Worm (Caenorhabditis elegans) whole organism, L1 larva: ENCODE data around the gene hil-6.

Source experiments
- C04F5.9 ChIP-seq: sonication (generic microtip); optimal IDR thresholded peaks from 2 replicates; lab custom pipeline; 2016; ENCODE audit warnings: missing genetic modification characterization, missing compliant biosample characterization
- C16A3.4 ChIP-seq: fragments of 150-350 bp; optimal IDR thresholded peaks from 2 replicates; lab custom pipeline; 2014; ENCODE audit warnings: missing biosample characterization, missing genetic modification characterization
- Y116A8C.19 ChIP-seq: sonication (generic microtip); optimal IDR thresholded peaks from 2 replicates; lab custom pipeline; 2016; ENCODE audit warnings: missing compliant biosample characterization, missing genetic modification characterization, borderline replicate concordance
- alr-1 ChIP-seq: fragments of 200-800 bp; sonication (Bioruptor generic); optimal IDR thresholded peaks from 2 replicates; lab custom pipeline; 2018; ENCODE audit warnings: borderline replicate concordance, mild to moderate bottlenecking, missing genetic modification characterization, missing compliant biosample characterization
- aly-2 ChIP-seq: fragments of 150-350 bp; optimal IDR thresholded peaks from 2 replicates; lab custom pipeline; 2014; ENCODE audit warnings: missing biosample characterization, missing genetic modification characterization
- ama-1 ChIP-seq: fragments of 150-350 bp; optimal IDR thresholded peaks from 2 replicates; lab custom pipeline; 2014
- blmp-1 ChIP-seq: fragments of 150-350 bp; optimal IDR thresholded peaks from 2 replicates; lab custom pipeline; 2014; ENCODE audit warnings: missing biosample characterization, missing genetic modification characterization
- ceh-63 ChIP-seq: fragments of 200-800 bp; sonication (Bioruptor generic); optimal IDR thresholded peaks from 2 replicates; lab custom pipeline; 2018; ENCODE audit warnings: mild to moderate bottlenecking, missing genetic modification characterization, missing compliant biosample characterization
- ceh-8 ChIP-seq: fragments of 200-800 bp; sonication (Bioruptor generic); optimal IDR thresholded peaks from 2 replicates; lab custom pipeline; 2018; ENCODE audit warnings: mild to moderate bottlenecking, missing genetic modification characterization, moderate library complexity, missing compliant biosample characterization
- ceh-88 ChIP-seq: fragments of 200-800 bp; sonication (Bioruptor generic); IDR thresholded peaks from 2 replicates; pipeline ENCODE4 v1.3.6; 2022; ENCODE audit warnings: missing genetic modification characterization, missing compliant biosample characterization
- ceh-90 ChIP-seq: sonication (generic microtip); optimal IDR thresholded peaks from 2 replicates; lab custom pipeline; 2016; ENCODE audit warnings: missing genetic modification characterization, missing compliant biosample characterization
- ces-1 ChIP-seq: fragments of 150-350 bp; optimal IDR thresholded peaks from 2 replicates; lab custom pipeline; 2014; ENCODE audit warnings: missing biosample characterization, missing genetic modification reagents, missing genetic modification characterization
- dpl-1 ChIP-seq, 3 experiments: fragments of 150-350 bp in 2 of 3; sonication (generic microtip) in 1 of 3; optimal IDR thresholded peaks; 2 replicates each; lab custom pipeline; 2014 to 2017; ENCODE audit warnings: missing biosample characterization in 3 of 3, missing genetic modification characterization in 3 of 3, missing genetic modification reagents in 3 of 3
- dsc-1 ChIP-seq: sonication (generic microtip); optimal IDR thresholded peaks from 2 replicates; lab custom pipeline; 2016; ENCODE audit warnings: mild to moderate bottlenecking, missing genetic modification characterization, missing compliant biosample characterization
- efl-1 ChIP-seq, 4 experiments: fragments of 150-350 bp; optimal IDR thresholded peaks in 3 of 4; peaks in 1 of 4; 1 replicate in 1 of 4; 2 replicates in 3 of 4; lab custom pipeline; 2014; ENCODE audit warnings: missing biosample characterization in 2 of 4, missing genetic modification characterization in 2 of 4, missing genetic modification reagents in 2 of 4
- egl-13 ChIP-seq: sonication (generic microtip); optimal IDR thresholded peaks from 2 replicates; lab custom pipeline; 2016; ENCODE audit warnings: missing genotype, missing genetic modification reagents, missing genetic modification characterization, missing compliant biosample characterization
- elt-2 ChIP-seq: sonication (generic microtip); optimal IDR thresholded peaks from 2 replicates; lab custom pipeline; 2016; ENCODE audit warnings: missing genetic modification characterization, mild to moderate bottlenecking, inconsistent platforms, missing compliant biosample characterization, missing genetic modification reagents
- fkh-10 ChIP-seq: sonication (generic microtip); optimal IDR thresholded peaks from 2 replicates; lab custom pipeline; 2017; ENCODE audit warnings: missing biosample characterization, missing genetic modification reagents, missing genetic modification characterization
- fkh-8 ChIP-seq: sonication (generic microtip); optimal IDR thresholded peaks from 2 replicates; lab custom pipeline; 2016; ENCODE audit warnings: mild to moderate bottlenecking, missing genetic modification characterization, missing compliant biosample characterization
- fos-1 ChIP-seq: fragments of 150-350 bp; optimal IDR thresholded peaks from 2 replicates; lab custom pipeline; 2014; ENCODE audit warnings: missing biosample characterization, missing genetic modification characterization
- grh-1 ChIP-seq: fragments of 200-800 bp; sonication (Bioruptor generic); IDR thresholded peaks from 2 replicates; pipeline ENCODE4 v1.3.6; 2022; ENCODE audit warnings: missing genetic modification reagents, missing genetic modification characterization, missing compliant biosample characterization
- hlh-17 ChIP-seq: fragments of 200-800 bp; sonication (Bioruptor generic); optimal IDR thresholded peaks from 2 replicates; lab custom pipeline; 2018; ENCODE audit warnings: missing genetic modification characterization, mild to moderate bottlenecking, missing compliant biosample characterization, moderate library complexity, borderline replicate concordance
- hlh-4 ChIP-seq: sonication (generic microtip); optimal IDR thresholded peaks from 2 replicates; lab custom pipeline; 2016; ENCODE audit warnings: mild to moderate bottlenecking, missing genetic modification characterization, missing compliant biosample characterization
- hpl-2 ChIP-seq: fragments of 150-350 bp; optimal IDR thresholded peaks from 2 replicates; lab custom pipeline; 2014; ENCODE audit warnings: missing biosample characterization, missing genetic modification reagents, missing genetic modification characterization
- irx-1 ChIP-seq: sonication (generic microtip); optimal IDR thresholded peaks from 2 replicates; lab custom pipeline; 2016; ENCODE audit warnings: missing genetic modification characterization, missing compliant biosample characterization
- lin-13 ChIP-seq: fragments of 150-350 bp; optimal IDR thresholded peaks from 2 replicates; lab custom pipeline; 2014; ENCODE audit warnings: missing biosample characterization, missing genetic modification reagents, missing genetic modification characterization
- lin-35 ChIP-seq, 2 experiments: fragments of 150-350 bp; optimal IDR thresholded peaks; 2 replicates each; lab custom pipeline; 2014; ENCODE audit warnings: missing biosample characterization in 2 of 2, missing genetic modification characterization in 2 of 2, missing genetic modification reagents in 2 of 2
- lin-39 ChIP-seq: fragments of 150-350 bp; optimal IDR thresholded peaks from 2 replicates; lab custom pipeline; 2014; ENCODE audit warnings: missing biosample characterization, missing genetic modification reagents, missing genetic modification characterization
- lir-3 ChIP-seq: sonication (generic microtip); optimal IDR thresholded peaks from 2 replicates; lab custom pipeline; 2016; ENCODE audit warnings: mild to moderate bottlenecking, missing genetic modification characterization, moderate library complexity, missing compliant biosample characterization; ENCODE audit not compliant: poor library complexity
- lsy-2 ChIP-seq, 2 experiments: fragments of 150-350 bp; optimal IDR thresholded peaks; 2 replicates each; lab custom pipeline; 2014; ENCODE audit warnings: missing biosample characterization in 2 of 2, missing genetic modification characterization in 2 of 2
- mdl-1 ChIP-seq, 2 experiments: fragments of 150-350 bp; optimal IDR thresholded peaks; 2 replicates each; lab custom pipeline; 2014 to 2017; ENCODE audit warnings: missing biosample characterization in 2 of 2, missing genetic modification characterization in 2 of 2, inconsistent platforms in 1 of 2
- mef-2 ChIP-seq: fragments of 150-350 bp; optimal IDR thresholded peaks from 2 replicates; lab custom pipeline; 2014; ENCODE audit warnings: missing biosample characterization, missing genetic modification characterization
- mep-1 ChIP-seq: fragments of 150-350 bp; optimal IDR thresholded peaks from 2 replicates; lab custom pipeline; 2014; ENCODE audit warnings: missing biosample characterization, missing genetic modification characterization
- nhr-11 ChIP-seq: fragments of 150-350 bp; optimal IDR thresholded peaks from 2 replicates; lab custom pipeline; 2014; ENCODE audit warnings: missing biosample characterization, missing genetic modification characterization
- nhr-19 ChIP-seq: fragments of 200-800 bp; sonication (Bioruptor generic); conservative IDR thresholded peaks from 2 replicates; pipeline ENCODE4 v1.3.6; 2022; ENCODE audit warnings: missing genetic modification characterization, missing compliant biosample characterization
- nhr-20 ChIP-seq: sonication (generic microtip); optimal IDR thresholded peaks from 2 replicates; lab custom pipeline; 2016; ENCODE audit warnings: mild to moderate bottlenecking, missing genetic modification characterization, missing compliant biosample characterization
- nhr-237 ChIP-seq: fragments of 150-350 bp; optimal IDR thresholded peaks from 2 replicates; lab custom pipeline; 2014; ENCODE audit warnings: missing biosample characterization, missing genetic modification characterization
- nhr-28 ChIP-seq: fragments of 150-350 bp; optimal IDR thresholded peaks from 2 replicates; lab custom pipeline; 2014; ENCODE audit warnings: missing biosample characterization, missing genetic modification characterization
- nhr-47 ChIP-seq: sonication (generic microtip); optimal IDR thresholded peaks from 2 replicates; lab custom pipeline; 2016; ENCODE audit warnings: mild to moderate bottlenecking, missing genetic modification characterization, moderate library complexity, missing compliant biosample characterization
- nhr-71 ChIP-seq: sonication (generic microtip); optimal IDR thresholded peaks from 2 replicates; lab custom pipeline; 2016; ENCODE audit warnings: mild to moderate bottlenecking, missing genetic modification characterization, moderate library complexity, missing compliant biosample characterization
- nhr-76 ChIP-seq: sonication (generic microtip); optimal IDR thresholded peaks from 2 replicates; lab custom pipeline; 2017; ENCODE audit warnings: missing biosample characterization, missing genetic modification characterization
- nhr-84 ChIP-seq: sonication (generic microtip); optimal IDR thresholded peaks from 2 replicates; lab custom pipeline; 2017; ENCODE audit warnings: missing biosample characterization, missing genetic modification characterization
- nhr-85 ChIP-seq: sonication (generic microtip); peaks from one replicate; lab custom pipeline; 2016; ENCODE audit warnings: missing genetic modification characterization, inconsistent platforms, missing compliant biosample characterization
- nhr-90 ChIP-seq: sonication (generic microtip); optimal IDR thresholded peaks from 2 replicates; lab custom pipeline; 2016; ENCODE audit warnings: mild to moderate bottlenecking, missing genetic modification characterization, missing compliant biosample characterization; ENCODE audit not compliant: poor library complexity
- snpc-4 ChIP-seq: fragments of 150-350 bp; optimal IDR thresholded peaks from 2 replicates; lab custom pipeline; 2014; ENCODE audit warnings: missing biosample characterization, missing genetic modification characterization
- sox-4 ChIP-seq: sonication (generic microtip); optimal IDR thresholded peaks from 2 replicates; lab custom pipeline; 2016; ENCODE audit warnings: missing genetic modification characterization, missing compliant biosample characterization
- sptf-1 ChIP-seq: fragments of 150-350 bp; optimal IDR thresholded peaks from 2 replicates; lab custom pipeline; 2014; ENCODE audit warnings: missing biosample characterization, missing genetic modification characterization
- tlp-1 ChIP-seq: fragments of 150-350 bp; optimal IDR thresholded peaks from 2 replicates; lab custom pipeline; 2014; ENCODE audit warnings: missing biosample characterization, missing genetic modification characterization
- unc-30 ChIP-seq: sonication (generic microtip); optimal IDR thresholded peaks from 2 replicates; lab custom pipeline; 2017; ENCODE audit warnings: missing biosample characterization, missing genetic modification characterization
- unc-86 ChIP-seq: sonication (generic microtip); optimal IDR thresholded peaks from 2 replicates; lab custom pipeline; 2016; ENCODE audit warnings: missing genetic modification characterization, missing compliant biosample characterization
- xbp-1 ChIP-seq: sonication (generic microtip); optimal IDR thresholded peaks from 2 replicates; lab custom pipeline; 2016; ENCODE audit warnings: missing genetic modification characterization, missing compliant biosample characterization
- zag-1 ChIP-seq: fragments of 150-350 bp; optimal IDR thresholded peaks from 2 replicates; lab custom pipeline; 2014; ENCODE audit warnings: missing biosample characterization, missing genetic modification characterization
- zip-4 ChIP-seq: fragments of 200-800 bp; sonication (Bioruptor generic); optimal IDR thresholded peaks from 2 replicates; lab custom pipeline; 2018; ENCODE audit warnings: mild to moderate bottlenecking, missing genetic modification characterization, moderate library complexity, missing compliant biosample characterization
- ztf-11 ChIP-seq, 2 experiments: sonication (generic microtip); optimal IDR thresholded peaks; 2 replicates each; lab custom pipeline; 2016 to 2017; ENCODE audit warnings: missing genetic modification characterization in 2 of 2, missing biosample characterization in 1 of 2, missing compliant biosample characterization in 1 of 2

Gene hil-6

ce11 chrV:2008412-2008811, 22.9 kb downstream of the hil-6 start (continued):
- TF ChIP-seq egl-13 (tag; lab: Kevin White, UChicago): no peak
- no peak for TF ChIP-seq nhr-237
- TF ChIP-seq lsy-2 (tag; optimal IDR thresholded peaks at IDR 0.05; lab: Kevin White, UChicago): peak; percentile 82 to 97
- no peak for TF ChIP-seq zip-4 (GFP tag; lab: Kevin White, UChicago)
- peak; percentile 79 for TF ChIP-seq nhr-71 (tag; lab: Kevin White, UChicago)
- TF ChIP-seq sptf-1 (tag; lab: Kevin White, UChicago): no peak
- TF ChIP-seq hlh-17 (GFP tag; lab: Kevin White, UChicago): no peak
- no peak for TF ChIP-seq blmp-1
- TF ChIP-seq ceh-90 (tag; lab: Kevin White, UChicago): no peak
- TF ChIP-seq nhr-28: no peak
- TF ChIP-seq nhr-11 (tag; lab: Kevin White, UChicago): no peak
- TF ChIP-seq grh-1: peak; percentile 51
- TF ChIP-seq ces-1 (GFP tag; lab: Kevin White, UChicago): no peak
- TF ChIP-seq fkh-10 (GFP tag; lab: Kevin White, UChicago): no peak
- TF ChIP-seq nhr-76 (tag; lab: Kevin White, UChicago): no peak
- TF ChIP-seq xbp-1 (tag; lab: Kevin White, UChicago): peak; percentile 13
- TF ChIP-seq ama-1 (lab: Kevin White, UChicago): no peak
- TF ChIP-seq lir-3: no peak
- TF ChIP-seq mep-1 (tag; lab: Kevin White, UChicago): no peak
- TF ChIP-seq fkh-8 (tag; lab: Kevin White, UChicago): peak; percentile 34
- no peak for TF ChIP-seq ceh-8 (GFP tag; lab: Kevin White, UChicago)
- peak; percentile 19 to 78 for TF ChIP-seq lin-35 (GFP tag; optimal IDR thresholded peaks at IDR 0.05; lab: Kevin White, UChicago)
- TF ChIP-seq ztf-11 (tag; optimal IDR thresholded peaks at IDR 0.05; lab: Kevin White, UChicago): no peak
- TF ChIP-seq nhr-90 (tag; lab: Kevin White, UChicago): peak; percentile 70
- peak; percentile 75 for TF ChIP-seq hpl-2 (GFP tag; lab: Kevin White, UChicago)
- TF ChIP-seq ceh-63 (GFP tag; lab: Kevin White, UChicago): no peak
- TF ChIP-seq mef-2 (tag; lab: Kevin White, UChicago): no peak
- TF ChIP-seq nhr-85: peak; percentile 94
- TF ChIP-seq unc-86 (tag; lab: Kevin White, UChicago): no peak
- TF ChIP-seq mdl-1 (tag; optimal IDR thresholded peaks at IDR 0.05; lab: Kevin White, UChicago): peak in 1 of 2 experiments; percentile 14
- no peak for TF ChIP-seq Y116A8C.19 (tag; lab: Kevin White, UChicago)
- TF ChIP-seq elt-2 (tag; lab: Kevin White, UChicago): no peak
- TF ChIP-seq dpl-1 (GFP tag; optimal IDR thresholded peaks at IDR 0.05; lab: Kevin White, UChicago): peak; percentile 15 to 63 (median 51)
- peak; percentile 69 for TF ChIP-seq nhr-47 (tag; lab: Kevin White, UChicago)
- TF ChIP-seq sox-4: no peak
- TF ChIP-seq irx-1 (tag; lab: Kevin White, UChicago): no peak
- no peak for TF ChIP-seq tlp-1 (tag; lab: Kevin White, UChicago)
- TF ChIP-seq aly-2 (tag; lab: Kevin White, UChicago): no peak
- TF ChIP-seq fos-1 (tag; lab: Kevin White, UChicago): no peak
- no peak for TF ChIP-seq dsc-1 (tag; lab: Kevin White, UChicago)
- TF ChIP-seq alr-1 (tag; lab: Kevin White, UChicago): no peak
- TF ChIP-seq zag-1: no peak
- peak; percentile 83 for TF ChIP-seq nhr-19 (GFP tag; lab: Robert Waterston, UW)
- TF ChIP-seq ceh-88 (GFP tag; lab: Robert Waterston, UW): peak; percentile 59; the same call in 1 of the 2 replicates
- TF ChIP-seq lin-13: peak; percentile 41
- TF ChIP-seq nhr-20: peak; percentile 56
- peak; percentile 31 for TF ChIP-seq C04F5.9 (tag; lab: Kevin White, UChicago)
- no peak for TF ChIP-seq snpc-4 (tag; lab: Kevin White, UChicago)
- TF ChIP-seq C16A3.4 (tag; lab: Kevin White, UChicago): no peak
- no peak for TF ChIP-seq lin-39
- TF ChIP-seq nhr-84: no peak
- no peak for TF ChIP-seq hlh-4
- TF ChIP-seq unc-30 (tag; lab: Kevin White, UChicago): no peak
- TF ChIP-seq efl-1 (optimal IDR thresholded peaks at IDR 0.05; lab: Kevin White, UChicago): peak; percentile 83 to 87
- peak; percentile 38 to 95 for TF ChIP-seq efl-1 (GFP tag; optimal IDR thresholded peaks at IDR 0.05 in 1 of 2; lab: Kevin White, UChicago)
